Fruit fly (Drosophila melanogaster): ENCODE data around the gene Or22a.

The Or22a gene

DNA sequence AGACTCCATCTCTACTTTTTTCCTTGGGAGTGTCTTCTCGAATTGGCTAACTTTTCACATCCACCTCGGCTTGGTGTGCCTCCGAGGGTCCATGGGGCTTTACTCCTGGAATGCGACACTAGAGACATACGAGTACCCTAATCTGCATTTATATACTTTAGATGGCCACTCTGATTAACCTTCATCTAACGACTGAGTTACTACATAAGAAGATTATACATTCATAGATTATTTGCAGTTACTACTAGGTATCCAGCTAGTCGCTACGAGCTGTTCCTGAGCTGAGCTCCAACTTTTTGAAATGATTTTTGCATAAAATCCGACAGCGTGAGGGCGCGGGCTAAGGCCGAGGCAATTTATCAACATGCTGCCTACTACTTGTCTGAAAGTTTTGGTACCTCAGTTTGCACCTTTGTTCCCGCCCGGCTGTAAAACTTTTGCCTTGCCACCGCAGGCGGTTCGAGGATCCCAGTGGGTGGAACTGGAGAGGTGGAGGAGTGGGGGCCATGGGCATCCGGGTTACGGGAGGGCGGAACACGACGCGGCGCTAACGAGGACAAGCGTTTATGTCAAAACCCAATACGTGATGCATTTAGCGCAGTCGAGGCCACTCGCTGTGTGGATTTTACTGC lies 43.3 kb upstream of the Or22a start (continued):
- TF ChIP-seq svp (GFP tag) (peak; percentile 77), esn (GFP tag; optimal IDR thresholded peaks at IDR 0.05) (peak; percentile 37)

DNA sequence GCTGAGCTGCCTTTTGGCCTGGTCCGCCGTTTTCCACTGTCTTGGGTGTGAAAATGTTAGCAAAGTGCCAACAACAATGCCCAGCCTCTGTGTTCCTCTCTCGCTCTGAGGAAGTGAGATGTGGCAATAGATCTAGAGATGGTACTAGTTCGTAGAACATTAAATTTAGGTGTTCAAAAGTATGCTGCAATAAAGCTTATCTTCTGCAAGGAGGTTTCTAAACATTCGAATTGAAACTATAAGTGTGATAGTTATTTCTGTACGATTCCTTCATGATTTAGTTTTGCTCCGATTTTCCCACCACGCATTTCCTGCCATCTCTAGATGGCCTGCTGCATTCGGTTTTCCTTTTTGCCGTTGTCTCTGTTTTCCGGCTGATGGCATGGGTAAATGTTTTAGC lies 41.8 kb upstream of the Or22a start:
- TF ChIP-seq achi (GFP tag; optimal IDR thresholded peaks at IDR 0.05) (peak; percentile 4), CG15336 (GFP tag; IDR thresholded peaks at IDR 0.05) (0 out of 2 replicates have a peak, but pooled peaks have one; percentile 27), CG32006 (GFP tag; optimal IDR thresholded peaks at IDR 0.05) (peak; percentile 0), Hr4 (GFP tag; optimal IDR thresholded peaks at IDR 0.05) (peak; percentile 21), CG16779 (tag; optimal IDR thresholded peaks at IDR 0.05) (no peak)

DNA sequence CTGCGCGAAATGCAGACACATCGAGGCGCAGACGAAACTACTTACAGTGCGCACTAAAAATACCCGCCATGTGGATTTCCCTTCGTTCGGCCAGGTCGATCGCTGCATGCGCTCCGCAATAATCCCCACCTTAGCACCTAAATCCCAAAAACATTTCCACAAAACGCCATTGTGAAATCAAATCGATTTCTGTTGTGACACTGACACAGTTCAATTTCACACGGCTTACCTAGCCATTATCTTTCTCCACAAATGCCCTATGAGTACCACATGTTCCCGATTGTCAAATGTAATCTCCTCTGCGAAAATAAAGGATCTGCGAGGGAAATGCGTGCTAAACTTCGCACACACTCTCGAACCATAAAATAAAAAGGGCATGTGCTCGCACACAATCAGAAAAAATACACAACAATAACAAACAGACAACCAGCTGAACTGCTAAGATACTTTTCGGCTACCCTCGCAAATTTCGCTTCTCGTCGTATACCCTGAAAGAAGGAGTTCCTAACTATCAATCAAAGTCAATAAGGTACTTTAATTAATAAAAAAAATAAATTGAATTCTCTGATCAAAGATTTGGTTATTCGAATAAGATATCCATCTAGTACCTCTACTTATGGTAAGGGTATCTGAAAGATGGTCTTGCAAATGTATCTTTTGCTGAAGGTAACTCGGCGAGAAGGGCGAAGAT lies 34.2 kb upstream of the Or22a start:
- TF ChIP-seq CG6163 (GFP tag; IDR thresholded peaks at IDR 0.05) (peak; percentile 80), CG11902 (GFP tag; optimal IDR thresholded peaks at IDR 0.05) (peak; percentile 59), CG6276 (GFP tag; optimal IDR thresholded peaks at IDR 0.05) (peak; percentile 59), Eip93F (GFP tag; optimal IDR thresholded peaks at IDR 0.05) (peak; percentile 32), OdsH (GFP tag; optimal IDR thresholded peaks at IDR 0.05) (peak; percentile 65), eg (GFP tag; IDR thresholded peaks at IDR 0.05) (peak; percentile 62), Gug (GFP tag; IDR thresholded peaks at IDR 0.05) (peak; percentile 85), Hr4 (GFP tag; optimal IDR thresholded peaks at IDR 0.05) (peak; percentile 79), salr (GFP tag; optimal IDR thresholded peaks at IDR 0.05) (peak; percentile 65 to 73), CG8119 (GFP tag; IDR thresholded peaks at IDR 0.05) (peak; percentile 73; the same call in 2 of the 3 replicates), net (GFP tag; optimal IDR thresholded peaks at IDR 0.05) (peak; percentile 54), fd85E (GFP tag; optimal IDR thresholded peaks at IDR 0.05) (no peak), Met (GFP tag; optimal IDR thresholded peaks at IDR 0.05) (peak; percentile 65), CG7368 (GFP tag; optimal IDR thresholded peaks at IDR 0.05) (peak; percentile 81), dsx (GFP tag; optimal IDR thresholded peaks at IDR 0.05; ENCODE audit: poor library complexity, severe bottlenecking) (peak; percentile 65), CG8319 (GFP tag; optimal IDR thresholded peaks at IDR 0.05) (peak; percentile 10), esn (GFP tag; optimal IDR thresholded peaks at IDR 0.05) (peak; percentile 74), CG3032 (tag; optimal IDR thresholded peaks at IDR 0.05) (peak; percentile 83), CG6792 (GFP tag; optimal IDR thresholded peaks at IDR 0.05) (peak; percentile 64), fkh (GFP tag; optimal IDR thresholded peaks at IDR 0.05) (no peak), CG32006 (GFP tag; optimal IDR thresholded peaks at IDR 0.05) (peak; percentile 71), CG1621 (tag; optimal IDR thresholded peaks at IDR 0.05) (peak; percentile 72), Eip78C (GFP tag) (peak; percentile 93), pdm3 (GFP tag; optimal IDR thresholded peaks at IDR 0.05) (peak; percentile 71), CG9139 (GFP tag; optimal IDR thresholded peaks at IDR 0.05) (peak; percentile 60), CG10669 (GFP tag; optimal IDR thresholded peaks at IDR 0.05) (peak; percentile 83), Ets96B (tag; optimal IDR thresholded peaks at IDR 0.05) (peak; percentile 67), CG31627 (GFP tag; optimal IDR thresholded peaks at IDR 0.05) (peak; percentile 62), Lpt (GFP tag; optimal IDR thresholded peaks at IDR 0.05) (peak; percentile 41), lz (GFP tag; optimal IDR thresholded peaks at IDR 0.05) (peak; percentile 62), ss (GFP tag; optimal IDR thresholded peaks at IDR 0.05) (peak; percentile 58 to 63), Hr38 (GFP tag; optimal IDR thresholded peaks at IDR 0.05) (no peak), topi (GFP tag; optimal IDR thresholded peaks at IDR 0.05) (peak; percentile 70), CG15336 (GFP tag; IDR thresholded peaks at IDR 0.05) (peak; percentile 61), CG16779 (tag; optimal IDR thresholded peaks at IDR 0.05) (peak; percentile 25), Blimp-1 (GFP tag; optimal IDR thresholded peaks at IDR 0.05) (peak; percentile 15), CG6808 (GFP tag; optimal IDR thresholded peaks at IDR 0.05) (peak; percentile 75), Sox15 (GFP tag; optimal IDR thresholded peaks at IDR 0.05) (peak; percentile 47), acj6 (GFP tag; optimal IDR thresholded peaks at IDR 0.05) (peak; percentile 63), dac (GFP tag; optimal IDR thresholded peaks at IDR 0.05) (peak; percentile 10), CG6854 (GFP tag; optimal IDR thresholded peaks at IDR 0.05) (no peak), CG11762 (GFP tag; optimal IDR thresholded peaks at IDR 0.05; ENCODE audit: insufficient read depth) (peak; percentile 64), achi (GFP tag; optimal IDR thresholded peaks at IDR 0.05) (peak; percentile 65)
